Fruit fly (Drosophila melanogaster): ENCODE results near the gene CG7841.

DNA sequence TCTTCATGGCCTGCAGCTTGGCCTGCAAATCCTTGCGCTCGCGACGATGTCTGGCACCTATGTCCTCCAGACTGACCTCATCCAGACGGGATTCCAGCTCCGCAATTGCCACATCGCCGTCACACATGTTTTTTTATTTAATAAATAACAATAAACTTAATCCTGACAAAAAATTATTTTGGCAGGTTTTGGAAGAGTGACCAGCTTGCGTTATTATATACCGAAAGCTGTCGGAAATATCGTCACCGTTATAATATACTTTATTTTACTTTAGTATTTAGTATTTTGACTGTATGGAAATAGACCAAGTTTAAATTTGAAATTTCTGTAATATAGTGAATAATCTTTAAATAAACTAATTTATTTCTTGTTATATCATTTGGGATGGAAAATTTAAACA lies 3.4 kb downstream of the CG7841 start, which contains the start of gene CG7857:
- TF ChIP-seq CG8478 (optimal IDR thresholded peaks at IDR 0.05) (no peak), CTCF (optimal IDR thresholded peaks at IDR 0.05) (no peak)

Data from S2 (cell line).